Worm (Caenorhabditis elegans) whole organism, L1 larva: ENCODE data around the gene cat-1.

Experiments used
- F16B12.6 ChIP-seq: fragments of 150-350 bp; optimal IDR thresholded peaks from 2 replicates; lab custom pipeline; 2014; ENCODE audit warnings: missing biosample characterization, missing genetic modification characterization
- jun-1 ChIP-seq: fragments of 150-350 bp; optimal IDR thresholded peaks from 2 replicates; lab custom pipeline; 2014; ENCODE audit warnings: missing biosample characterization, missing genetic modification reagents, missing genetic modification characterization
- lir-3 ChIP-seq: sonication (generic microtip); optimal IDR thresholded peaks from 2 replicates; lab custom pipeline; 2016; ENCODE audit warnings: mild to moderate bottlenecking, missing genetic modification characterization, moderate library complexity, missing compliant biosample characterization; ENCODE audit not compliant: poor library complexity

DNA sequence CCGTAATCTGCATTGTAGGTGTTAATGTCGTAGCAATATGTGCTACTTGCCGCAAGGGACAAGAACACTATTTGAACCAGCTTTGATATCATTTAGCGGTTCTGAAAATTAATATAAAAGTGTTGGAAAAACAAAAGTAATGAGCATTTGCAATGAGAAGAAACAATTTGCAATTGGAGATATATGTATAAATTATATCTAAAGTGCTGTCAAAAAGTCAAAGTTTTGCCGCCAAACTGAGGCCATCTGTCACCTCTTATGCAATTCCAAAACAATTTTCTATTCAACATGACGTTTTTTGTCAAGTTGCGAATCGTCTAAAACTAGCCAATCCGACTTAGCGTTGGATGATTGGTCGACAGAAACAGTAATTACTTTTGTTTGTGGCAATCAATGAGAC lies 13.3 kb downstream of the cat-1 start, which contains the start of gene W01C8.5:
- TF ChIP-seq lir-3 (tag; lab: Kevin White, UChicago) (no peak), jun-1 (no peak), F16B12.6 (tag; lab: Kevin White, UChicago) (no peak)
